Fruit fly (Drosophila melanogaster): Measurements from ENCODE around the gene hyx.

The hyx gene

dm6 chr3R:9085306-9085705 lies 46.7 kb downstream of the hyx start (continued):
- TF ChIP-seq CG2120 (GFP tag; optimal IDR thresholded peaks at IDR 0.05) (peak; percentile 48), mam (GFP tag; optimal IDR thresholded peaks at IDR 0.05) (peak; percentile 17), CG10209 (GFP tag; optimal IDR thresholded peaks at IDR 0.05) (peak; percentile 12), Six4 (GFP tag; optimal IDR thresholded peaks at IDR 0.05) (peak; percentile 10), Hand (GFP tag; optimal IDR thresholded peaks at IDR 0.05) (peak; percentile 7), CG17359 (tag; optimal IDR thresholded peaks at IDR 0.05) (peak; percentile 16), az2 (GFP tag; optimal IDR thresholded peaks at IDR 0.05) (peak; percentile 6), ash1 (GFP tag; optimal IDR thresholded peaks at IDR 0.05) (no peak), slbo (GFP tag; IDR thresholded peaks at IDR 0.05) (peak; percentile 48; the same call in 1 of the 2 replicates), Aef1 (GFP tag; IDR thresholded peaks at IDR 0.05) (peak; percentile 26; the same call in 1 of the 3 replicates), CG1603 (tag; optimal IDR thresholded peaks at IDR 0.05) (peak; percentile 8), Dip3 (GFP tag; optimal IDR thresholded peaks at IDR 0.05) (no peak), Trl (optimal IDR thresholded peaks at IDR 0.05) (no peak), Trl (GFP tag; optimal IDR thresholded peaks at IDR 0.05) (peak; percentile 13), CG10147 (GFP tag; optimal IDR thresholded peaks at IDR 0.05) (peak; percentile 8), CG4820 (GFP tag; optimal IDR thresholded peaks at IDR 0.05) (peak; percentile 13), ranshi (GFP tag; IDR thresholded peaks at IDR 0.05) (0 out of 2 replicates have a peak, but pooled peaks have one; percentile 31), CG11504 (tag; optimal IDR thresholded peaks at IDR 0.05) (peak; percentile 61), hkb (optimal IDR thresholded peaks at IDR 0.05) (no peak), hkb (GFP tag; IDR thresholded peaks at IDR 0.05) (peak; percentile 30; the same call in 1 of the 2 replicates), lmd (GFP tag; IDR thresholded peaks at IDR 0.05) (peak; percentile 25; the same call in 1 of the 2 replicates), Mrtf (GFP tag; IDR thresholded peaks at IDR 0.05) (0 out of 3 replicates have a peak, but pooled peaks have one; percentile 16), CG9932 (GFP tag; IDR thresholded peaks at IDR 0.05) (peak; percentile 29; the same call in 1 of the 2 replicates), zfh1 (GFP tag; IDR thresholded peaks at IDR 0.05) (0 out of 3 replicates have a peak, but pooled peaks have one; percentile 21), CG30403 (GFP tag; optimal IDR thresholded peaks at IDR 0.05) (peak; percentile 24), CG3163 (GFP tag; optimal IDR thresholded peaks at IDR 0.05) (no peak), pan (optimal IDR thresholded peaks at IDR 0.05) (no peak), pan (GFP tag; optimal IDR thresholded peaks at IDR 0.05 in 1 of 2, IDR thresholded peaks at IDR 0.05 in 1 of 2) (peak in 1 of 2 experiments; percentile 36), CG14441 (GFP tag; IDR thresholded peaks at IDR 0.05) (0 out of 2 replicates have a peak, but pooled peaks have one; percentile 26), CG12391 (tag; optimal IDR thresholded peaks at IDR 0.05) (peak; percentile 16), tin (GFP tag; optimal IDR thresholded peaks at IDR 0.05) (peak; percentile 41), CG31441 (GFP tag; IDR thresholded peaks at IDR 0.05) (0 out of 2 replicates have a peak, but pooled peaks have one; percentile 20), CG1233 (GFP tag; optimal IDR thresholded peaks at IDR 0.05) (peak; percentile 3), zfh2 (GFP tag; optimal IDR thresholded peaks at IDR 0.05) (peak; percentile 15), CG15269 (tag; optimal IDR thresholded peaks at IDR 0.05) (peak; percentile 33), Gug (GFP tag; IDR thresholded peaks at IDR 0.05) (0 out of 4 replicates have a peak, but pooled peaks have one; percentile 34), Meics (GFP tag; optimal IDR thresholded peaks at IDR 0.05) (peak; percentile 43), Med (GFP tag) (peak; percentile 48), CG9437 (GFP tag; optimal IDR thresholded peaks at IDR 0.05) (no peak), Fer1 (GFP tag; optimal IDR thresholded peaks at IDR 0.05) (peak; percentile 49), fd96Cb (tag; optimal IDR thresholded peaks at IDR 0.05) (peak; percentile 41), bsh (GFP tag; optimal IDR thresholded peaks at IDR 0.05) (peak in 1 of 2 experiments; percentile 36), Ada2b (GFP tag; IDR thresholded peaks at IDR 0.05) (peak; percentile 25; the same call in 1 of the 2 replicates), otp (GFP tag; IDR thresholded peaks at IDR 0.05) (no peak), phol (tag; optimal IDR thresholded peaks at IDR 0.05) (peak; percentile 23), pnt (GFP tag; optimal IDR thresholded peaks at IDR 0.05) (peak; percentile 1), caup (GFP tag; optimal IDR thresholded peaks at IDR 0.05; ENCODE audit: severe bottlenecking) (peak; percentile 8), vvl (GFP tag; IDR thresholded peaks at IDR 0.05) (peak; percentile 38; the same call in 1 of the 2 replicates), unpg (GFP tag; optimal IDR thresholded peaks at IDR 0.05) (peak; percentile 19), Hmr (GFP tag; optimal IDR thresholded peaks at IDR 0.05) (peak; percentile 30), CG17385 (GFP tag; optimal IDR thresholded peaks at IDR 0.05) (no peak)
